Worm (Caenorhabditis elegans) whole organism, L2 larva: ENCODE results near the gene F55G7.3.

Experiments used
- C34F6.9 ChIP-seq: fragments of 150-350 bp; optimal IDR thresholded peaks from 2 replicates; lab custom pipeline; 2014; ENCODE audit warnings: missing biosample characterization, missing genetic modification characterization
- F13H6.1 ChIP-seq: sonication (generic microtip); optimal IDR thresholded peaks from 2 replicates; lab custom pipeline; 2016; ENCODE audit warnings: missing genetic modification characterization, missing compliant biosample characterization
- R02D3.7 ChIP-seq: fragments of 150-350 bp; optimal IDR thresholded peaks from 2 replicates; lab custom pipeline; 2014; ENCODE audit warnings: missing biosample characterization, missing genetic modification characterization
- Y55F3AM.14 ChIP-seq: fragments of 200-800 bp; sonication (Bioruptor generic); optimal IDR thresholded peaks from 2 replicates; lab custom pipeline; 2018; ENCODE audit warnings: mild to moderate bottlenecking, missing genetic modification characterization, missing compliant biosample characterization
- ZK546.5 ChIP-seq: sonication (generic microtip); optimal IDR thresholded peaks from 2 replicates; lab custom pipeline; 2017; ENCODE audit warnings: missing biosample characterization, missing genetic modification characterization
- alr-1 ChIP-seq: fragments of 150-350 bp; optimal IDR thresholded peaks from 2 replicates; lab custom pipeline; 2014; ENCODE audit warnings: missing biosample characterization, missing genetic modification characterization
- aly-2 ChIP-seq: fragments of 150-350 bp; optimal IDR thresholded peaks from 2 replicates; lab custom pipeline; 2014; ENCODE audit warnings: missing biosample characterization, missing genetic modification characterization
- ama-1 ChIP-seq: fragments of 150-350 bp; optimal IDR thresholded peaks from 2 replicates; lab custom pipeline; 2018; ENCODE audit warnings: inconsistent platforms
- blmp-1 ChIP-seq: sonication (generic microtip); optimal IDR thresholded peaks from 2 replicates; lab custom pipeline; 2017; ENCODE audit warnings: missing genetic modification characterization, mild to moderate bottlenecking, missing compliant biosample characterization, antibody characterized with exemption, moderate library complexity; ENCODE audit not compliant: insufficient read depth
- ceh-16 ChIP-seq: fragments of 150-350 bp; optimal IDR thresholded peaks from 2 replicates; lab custom pipeline; 2014; ENCODE audit warnings: missing biosample characterization, missing genetic modification characterization
- ceh-82 ChIP-seq: fragments of 150-350 bp; optimal IDR thresholded peaks from 2 replicates; lab custom pipeline; 2014; ENCODE audit warnings: missing biosample characterization, missing genetic modification characterization
- crh-2 ChIP-seq: sonication (generic microtip); optimal IDR thresholded peaks from 2 replicates; lab custom pipeline; 2017; ENCODE audit warnings: missing biosample characterization, missing genetic modification characterization
- dmd-4 ChIP-seq: sonication (generic microtip); optimal IDR thresholded peaks from 2 replicates; lab custom pipeline; 2017; ENCODE audit warnings: missing biosample characterization, missing genetic modification characterization
- egl-27 ChIP-seq: sonication (generic microtip); optimal IDR thresholded peaks from 3 replicates; lab custom pipeline; 2017; ENCODE audit warnings: missing biosample characterization, missing genetic modification reagents, missing genetic modification characterization
- elt-3 ChIP-seq: sonication (generic microtip); optimal IDR thresholded peaks from 2 replicates; lab custom pipeline; 2017; ENCODE audit warnings: missing biosample characterization, missing genetic modification characterization
- fos-1 ChIP-seq: fragments of 150-350 bp; optimal IDR thresholded peaks from 2 replicates; lab custom pipeline; 2014; ENCODE audit warnings: missing biosample characterization, missing genetic modification characterization
- gmeb-1 ChIP-seq: fragments of 150-350 bp; optimal IDR thresholded peaks from 2 replicates; lab custom pipeline; 2014; ENCODE audit warnings: missing biosample characterization, missing genetic modification characterization
- lin-11 ChIP-seq: fragments of 150-350 bp; sonication (generic microtip); optimal IDR thresholded peaks from 2 replicates; lab custom pipeline; 2014; ENCODE audit warnings: missing biosample characterization, missing genetic modification characterization, inconsistent platforms, mixed read lengths
- lin-13 ChIP-seq: fragments of 150-350 bp; optimal IDR thresholded peaks from 2 replicates; lab custom pipeline; 2014; ENCODE audit warnings: missing biosample characterization, missing genetic modification reagents, missing genetic modification characterization
- lin-39 ChIP-seq: fragments of 150-350 bp; optimal IDR thresholded peaks from 2 replicates; lab custom pipeline; 2014; ENCODE audit warnings: missing biosample characterization, missing genetic modification reagents, missing genetic modification characterization
- lsy-2 ChIP-seq, 2 experiments: fragments of 150-350 bp in 1 of 2; sonication (generic microtip) in 1 of 2; optimal IDR thresholded peaks; 2 replicates each; lab custom pipeline; 2014 to 2017; ENCODE audit warnings: missing biosample characterization in 2 of 2, missing genetic modification characterization in 2 of 2
- mab-5 ChIP-seq: fragments of 150-350 bp; optimal IDR thresholded peaks from 2 replicates; lab custom pipeline; 2014; ENCODE audit warnings: missing biosample characterization, missing genetic modification characterization
- mbf-1 ChIP-seq: sonication (generic microtip); optimal IDR thresholded peaks from 2 replicates; lab custom pipeline; 2017; ENCODE audit warnings: missing biosample characterization, missing genetic modification characterization
- mdl-1 ChIP-seq, 2 experiments: fragments of 150-350 bp in 1 of 2; sonication (generic microtip) in 1 of 2; optimal IDR thresholded peaks; 2 replicates each; lab custom pipeline; 2017; ENCODE audit warnings: missing biosample characterization in 2 of 2, missing genetic modification characterization in 2 of 2
- nhr-10 ChIP-seq: sonication (generic microtip); optimal IDR thresholded peaks from 2 replicates; lab custom pipeline; 2017; ENCODE audit warnings: missing biosample characterization, missing genetic modification characterization
- nhr-11 ChIP-seq: fragments of 150-350 bp; optimal IDR thresholded peaks from 2 replicates; lab custom pipeline; 2014; ENCODE audit warnings: missing biosample characterization, missing genetic modification characterization
- nhr-12 ChIP-seq: fragments of 150-350 bp; optimal IDR thresholded peaks from 2 replicates; lab custom pipeline; 2014; ENCODE audit warnings: missing biosample characterization, missing genetic modification characterization
- nhr-129 ChIP-seq: fragments of 150-350 bp; optimal IDR thresholded peaks from 2 replicates; lab custom pipeline; 2014; ENCODE audit warnings: missing biosample characterization, missing genetic modification characterization
- nhr-21 ChIP-seq: fragments of 150-350 bp; optimal IDR thresholded peaks from 2 replicates; lab custom pipeline; 2014; ENCODE audit warnings: missing biosample characterization, missing genetic modification characterization
- nhr-23 ChIP-seq: fragments of 150-350 bp; optimal IDR thresholded peaks from 2 replicates; lab custom pipeline; 2014; ENCODE audit warnings: missing biosample characterization, missing genetic modification reagents, missing genetic modification characterization
- nhr-237 ChIP-seq: fragments of 150-350 bp; optimal IDR thresholded peaks from 2 replicates; lab custom pipeline; 2014; ENCODE audit warnings: missing biosample characterization, missing genetic modification characterization
- nhr-25 ChIP-seq: fragments of 150-350 bp; sonication (generic microtip); optimal IDR thresholded peaks from 3 replicates; lab custom pipeline; 2014; ENCODE audit warnings: missing biosample characterization, missing genetic modification characterization
- nhr-6 ChIP-seq: fragments of 150-350 bp; optimal IDR thresholded peaks from 2 replicates; lab custom pipeline; 2014; ENCODE audit warnings: missing biosample characterization, missing genetic modification characterization
- nhr-77 ChIP-seq: fragments of 150-350 bp; optimal IDR thresholded peaks from 2 replicates; lab custom pipeline; 2014; ENCODE audit warnings: missing biosample characterization, missing genetic modification characterization
- peb-1 ChIP-seq: fragments of 150-350 bp; optimal IDR thresholded peaks from 2 replicates; lab custom pipeline; 2014; ENCODE audit warnings: missing biosample characterization, missing genetic modification characterization
- sem-4 ChIP-seq: fragments of 150-350 bp; optimal IDR thresholded peaks from 2 replicates; lab custom pipeline; 2014; ENCODE audit warnings: missing biosample characterization, missing genetic modification reagents, missing genetic modification characterization
- skn-1 ChIP-seq: sonication (generic microtip); optimal IDR thresholded peaks from 2 replicates; lab custom pipeline; 2017; ENCODE audit warnings: missing biosample characterization, missing genetic modification characterization
- sma-3 ChIP-seq: sonication (generic microtip); optimal IDR thresholded peaks from 2 replicates; lab custom pipeline; 2016; ENCODE audit warnings: missing genetic modification reagents, missing genetic modification characterization, missing compliant biosample characterization
- sma-9 ChIP-seq, 2 experiments: fragments of 150-350 bp in 1 of 2; sonication (generic microtip) in 1 of 2; optimal IDR thresholded peaks; 2 replicates each; lab custom pipeline; 2014 to 2016; ENCODE audit warnings: missing genetic modification characterization in 2 of 2, mild to moderate bottlenecking in 1 of 2, missing biosample characterization in 1 of 2, missing compliant biosample characterization in 1 of 2, missing genetic modification reagents in 1 of 2, moderate library complexity in 1 of 2
- snpc-4 ChIP-seq: fragments of 150-350 bp; optimal IDR thresholded peaks from 2 replicates; lab custom pipeline; 2014; ENCODE audit warnings: missing biosample characterization, missing genetic modification characterization
- unc-39 ChIP-seq: fragments of 150-350 bp; optimal IDR thresholded peaks from 2 replicates; lab custom pipeline; 2014; ENCODE audit warnings: missing biosample characterization, missing genetic modification characterization
- unc-55 ChIP-seq: fragments of 150-350 bp; sonication (generic microtip); optimal IDR thresholded peaks from 3 replicates; lab custom pipeline; 2014; ENCODE audit warnings: missing biosample characterization, missing genetic modification reagents, missing genetic modification characterization
- unc-62 ChIP-seq: fragments of 150-350 bp; optimal IDR thresholded peaks from 2 replicates; lab custom pipeline; 2014; ENCODE audit warnings: missing biosample characterization, missing genetic modification reagents, missing genetic modification characterization
- ztf-1 ChIP-seq: fragments of 200-800 bp; sonication (Bioruptor generic); conservative IDR thresholded peaks from 2 replicates; pipeline ENCODE4 v1.3.6; 2022; ENCODE audit warnings: missing genetic modification characterization, missing compliant biosample characterization
- ztf-11 ChIP-seq: sonication (generic microtip); optimal IDR thresholded peaks from 2 replicates; lab custom pipeline; 2017; ENCODE audit warnings: missing biosample characterization, missing genetic modification characterization
- ztf-4 ChIP-seq: fragments of 150-350 bp; optimal IDR thresholded peaks from 2 replicates; lab custom pipeline; 2014; ENCODE audit warnings: missing biosample characterization, missing genetic modification characterization

The F55G7.3 gene

DNA sequence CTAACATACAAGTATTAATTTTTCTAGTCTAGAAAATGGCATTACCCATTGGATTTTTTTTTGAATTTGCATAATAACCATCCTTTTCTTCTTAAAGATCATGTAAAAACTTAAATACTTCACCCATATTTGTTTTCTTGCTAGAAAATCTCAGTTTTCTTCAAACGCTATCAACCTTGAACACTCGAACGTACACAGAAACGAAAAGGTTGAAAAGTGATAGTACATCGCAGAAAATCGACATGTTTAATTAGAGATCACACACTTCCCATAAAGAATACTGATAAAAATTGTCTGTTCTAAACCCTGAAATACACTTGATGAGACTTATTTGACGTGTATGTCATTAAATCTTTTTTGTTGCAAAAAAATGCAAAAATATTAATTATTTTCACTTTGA lies 14.3 kb downstream of the F55G7.3 start, which contains the start of gene F55G7.4:
Gene F55G7.4, plus strand, starts transcription at position 301 of the 400 bp plus-strand sequence.
- TF ChIP-seq nhr-237 (tag; lab: Kevin White, UChicago) (no peak), egl-27 (tag; lab: Kevin White, UChicago) (no peak), ZK546.5 (tag; lab: Kevin White, UChicago) (no peak), nhr-10 (tag; lab: Kevin White, UChicago) (no peak), blmp-1 (tag; lab: Kevin White, UChicago) (no peak), nhr-11 (no peak), nhr-21 (no peak), lin-39 (tag; lab: Kevin White, UChicago) (no peak)

DNA sequence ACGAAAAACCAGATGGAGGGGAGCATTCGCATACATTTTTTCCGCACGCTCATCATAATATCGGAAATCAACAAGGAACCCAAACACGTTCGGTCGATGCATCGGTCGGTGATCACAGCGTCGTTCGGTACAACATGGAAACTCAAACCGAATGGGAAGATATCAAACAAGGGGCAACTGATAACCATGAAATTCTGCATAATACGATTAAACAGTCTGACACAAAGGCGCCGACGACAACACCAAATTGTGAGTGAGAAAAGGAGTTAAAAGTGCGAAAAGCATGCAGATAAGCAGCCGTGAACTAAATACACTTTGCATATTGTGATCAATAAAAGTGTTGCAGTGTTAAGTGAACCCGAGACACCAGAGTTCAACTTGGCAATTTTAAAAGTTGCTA lies 16.6 kb downstream of the F55G7.3 start:
- TF ChIP-seq peb-1 (tag; lab: Kevin White, UChicago) (no peak), snpc-4 (tag; lab: Kevin White, UChicago) (no peak), sma-9 (GFP tag; optimal IDR thresholded peaks at IDR 0.05; lab: Kevin White, UChicago) (peak; percentile 52), sma-9 (tag; optimal IDR thresholded peaks at IDR 0.05; lab: Kevin White, UChicago) (no peak), ztf-11 (tag; lab: Kevin White, UChicago) (no peak), fos-1 (tag; lab: Kevin White, UChicago) (peak; percentile 48), ztf-4 (tag; lab: Kevin White, UChicago) (no peak)

DNA sequence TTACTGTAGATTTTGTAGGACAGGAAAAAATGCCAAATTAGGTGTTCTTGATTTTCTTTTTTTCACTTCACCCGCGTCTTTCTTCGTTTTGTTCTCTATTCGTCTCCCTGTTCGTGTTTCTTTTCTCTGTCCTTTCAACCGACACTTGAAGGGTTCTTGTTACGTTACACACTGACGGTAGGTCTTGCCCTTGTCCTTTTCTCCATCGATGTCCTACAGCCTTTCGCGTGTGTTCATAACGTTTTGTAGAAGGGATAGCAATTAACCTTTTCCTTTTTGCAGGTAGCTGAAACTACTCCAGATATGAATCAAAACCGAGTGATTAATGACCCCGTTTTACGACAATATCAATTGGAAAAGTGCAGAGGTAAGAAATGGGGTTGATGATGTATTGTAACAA lies 17.7 kb downstream of the F55G7.3 start, which contains the start of gene F55G7.1:
Gene F55G7.1, plus strand, starts transcription at position 276 of the 400 bp plus-strand sequence.
- peak; percentile 35 for TF ChIP-seq F13H6.1 (tag; lab: Kevin White, UChicago)
- TF ChIP-seq lsy-2 (tag; optimal IDR thresholded peaks at IDR 0.05; lab: Kevin White, UChicago), result peak in 1 of 2 experiments; percentile 31
- TF ChIP-seq nhr-21, result peak; percentile 76
- peak; percentile 4 for TF ChIP-seq lin-13 (GFP tag; lab: Kevin White, UChicago)
- no peak for TF ChIP-seq nhr-25 (tag; lab: Kevin White, UChicago)
- TF ChIP-seq blmp-1 (tag; lab: Kevin White, UChicago), result no peak
- TF ChIP-seq unc-55 (GFP tag; lab: Kevin White, UChicago), result no peak
- TF ChIP-seq nhr-6 (tag; lab: Kevin White, UChicago), result peak; percentile 35
- no peak for TF ChIP-seq alr-1 (tag; lab: Kevin White, UChicago)
- no peak for TF ChIP-seq mbf-1 (tag; lab: Kevin White, UChicago)
- TF ChIP-seq gmeb-1 (tag; lab: Kevin White, UChicago), result peak; percentile 65
- TF ChIP-seq nhr-237 (tag; lab: Kevin White, UChicago), result peak; percentile 39
- TF ChIP-seq ztf-4 (tag; lab: Kevin White, UChicago), result no peak
- TF ChIP-seq ama-1 (lab: Kevin White, UChicago), result no peak
- no peak for TF ChIP-seq ceh-16 (tag; lab: Kevin White, UChicago)
- TF ChIP-seq Y55F3AM.14 (GFP tag; lab: Kevin White, UChicago), result peak; percentile 2
- TF ChIP-seq egl-27 (tag; lab: Kevin White, UChicago), result no peak
- no peak for TF ChIP-seq ztf-11 (tag; lab: Kevin White, UChicago)
- TF ChIP-seq peb-1 (tag; lab: Kevin White, UChicago), result no peak
- no peak for TF ChIP-seq ceh-82 (tag; lab: Kevin White, UChicago)
- TF ChIP-seq nhr-23, result no peak
- TF ChIP-seq R02D3.7 (tag; lab: Kevin White, UChicago), result no peak
- TF ChIP-seq nhr-12 (tag; lab: Kevin White, UChicago), result no peak
- peak; percentile 87 for TF ChIP-seq nhr-129 (tag; lab: Kevin White, UChicago)
- peak; percentile 70 for TF ChIP-seq crh-2
- no peak for TF ChIP-seq elt-3 (tag; lab: Kevin White, UChicago)
- TF ChIP-seq unc-39 (tag; lab: Kevin White, UChicago), result no peak
- peak; percentile 42 for TF ChIP-seq C34F6.9 (tag; lab: Kevin White, UChicago)
- TF ChIP-seq nhr-77 (tag; lab: Kevin White, UChicago), result peak; percentile 27
- TF ChIP-seq aly-2 (tag; lab: Kevin White, UChicago), result no peak
- TF ChIP-seq skn-1 (tag; lab: Kevin White, UChicago), result no peak
- TF ChIP-seq mdl-1 (tag; optimal IDR thresholded peaks at IDR 0.05; lab: Kevin White, UChicago), result no peak
- no peak for TF ChIP-seq ztf-1
- TF ChIP-seq nhr-11, result no peak
- TF ChIP-seq sma-9 (GFP tag; optimal IDR thresholded peaks at IDR 0.05; lab: Kevin White, UChicago), result peak; percentile 63
- no peak for TF ChIP-seq sma-9 (tag; optimal IDR thresholded peaks at IDR 0.05; lab: Kevin White, UChicago)
- peak; percentile 52 for TF ChIP-seq fos-1 (tag; lab: Kevin White, UChicago)
- TF ChIP-seq unc-62 (GFP tag; lab: Kevin White, UChicago), result no peak
- no peak for TF ChIP-seq lin-39 (tag; lab: Kevin White, UChicago)
- peak; percentile 68 for TF ChIP-seq sma-3 (GFP tag; lab: Kevin White, UChicago)
- TF ChIP-seq ZK546.5 (tag; lab: Kevin White, UChicago), result no peak
- no peak for TF ChIP-seq lin-11 (tag; lab: Kevin White, UChicago)
- TF ChIP-seq dmd-4, result no peak
- TF ChIP-seq mab-5 (tag; lab: Kevin White, UChicago), result peak; percentile 17
- no peak for TF ChIP-seq nhr-10 (tag; lab: Kevin White, UChicago)
- TF ChIP-seq sem-4 (tag; lab: Kevin White, UChicago), result no peak
- TF ChIP-seq snpc-4 (tag; lab: Kevin White, UChicago), result peak; percentile 52
- TF ChIP-seq, all 48 proteins: peak for 17
